Worm (Caenorhabditis elegans): ENCODE results near the gene sra-31.
"Not testable (repeated sequence)": the region's sequence is repeated elsewhere in the genome, so short reads cannot be mapped to it uniquely, and the experiment has no call there.

sra-31 gene

ce11 chrII:6578378-6578777, at the start of gene sra-31:
sra-31 (minus strand) TSS chrII:6578478.
- TF ChIP-seq ceh-9 (tag; optimal IDR thresholded peaks at IDR 0.05), result no peak
- TF ChIP-seq hmg-11 (tag; optimal IDR thresholded peaks at IDR 0.05), result no peak
- no peak for TF ChIP-seq nhr-28 (tag; optimal IDR thresholded peaks at IDR 0.05)
- no peak for TF ChIP-seq nhr-67 (tag; optimal IDR thresholded peaks at IDR 0.05)
- no peak for TF ChIP-seq jun-1 (tag; optimal IDR thresholded peaks at IDR 0.05)
- TF ChIP-seq mml-1 (tag; optimal IDR thresholded peaks at IDR 0.05), result no peak
- no peak for TF ChIP-seq fkh-10 (GFP tag; optimal IDR thresholded peaks at IDR 0.05)
- TF ChIP-seq egl-27 (tag; optimal IDR thresholded peaks at IDR 0.05), result no peak
- TF ChIP-seq elt-1 (tag; optimal IDR thresholded peaks at IDR 0.05), result no peak
- no peak for TF ChIP-seq nhr-237 (tag; optimal IDR thresholded peaks at IDR 0.05)
- no peak for TF ChIP-seq pqm-1 (tag; optimal IDR thresholded peaks at IDR 0.05)
- no peak for TF ChIP-seq ceh-82 (tag; optimal IDR thresholded peaks at IDR 0.05)

ce11 chrII:6627182-6627581, 48.9 kb upstream of the sra-31 start, which contains the start of the genes F54H5.5 and F54H5.2:
F54H5.5 (minus strand) TSS chrII:6627282.
F54H5.2 (plus strand) TSS chrII:6627484.
- TF ChIP-seq ZK546.5, daf-12, egl-27 (tag; optimal IDR thresholded peaks at IDR 0.05): not testable (repeated sequence)

- TF ChIP-seq ama-1 (optimal IDR thresholded peaks at IDR 0.05) (no peak), elt-3 (tag; optimal IDR thresholded peaks at IDR 0.05) (no peak), aly-2 (tag; optimal IDR thresholded peaks at IDR 0.05) (no peak), nhr-43 (tag; optimal IDR thresholded peaks at IDR 0.05; ENCODE audit: poor library complexity, severe bottlenecking) (no peak), ZK546.5 (tag; optimal IDR thresholded peaks at IDR 0.05) (no peak), daf-12 (tag; optimal IDR thresholded peaks at IDR 0.05) (no peak), pqm-1 (tag; optimal IDR thresholded peaks at IDR 0.05) (peak; percentile 30), elt-2 (tag; optimal IDR thresholded peaks at IDR 0.05) (peak; percentile 45), pha-4 (tag; optimal IDR thresholded peaks at IDR 0.05) (peak; percentile 44), nhr-76 (tag; optimal IDR thresholded peaks at IDR 0.05) (no peak), egl-5 (tag; optimal IDR thresholded peaks at IDR 0.05) (no peak), hmg-11 (tag; optimal IDR thresholded peaks at IDR 0.05) (no peak), lin-15B (tag; optimal IDR thresholded peaks at IDR 0.05) (no peak)
These were observed 47.0 kb upstream of the sra-31 start, which contains the start of gene F54H5.14 for ce11 chrII:6625302-6625701. F54H5.14 (minus strand) TSS chrII:6625402.

ce11 chrII:6621886-6622285, 43.6 kb upstream of the sra-31 start, which contains the start of gene F54H5.3:
F54H5.3 (plus strand) TSS chrII:6622186.
- TF ChIP-seq nhr-67 (tag; optimal IDR thresholded peaks at IDR 0.05), result no peak
- no peak for TF ChIP-seq lsy-12 (tag; optimal IDR thresholded peaks at IDR 0.05)
- no peak for TF ChIP-seq lin-15B (tag; optimal IDR thresholded peaks at IDR 0.05)
- TF ChIP-seq ceh-82 (tag; optimal IDR thresholded peaks at IDR 0.05), result no peak
- TF ChIP-seq fos-1 (tag; optimal IDR thresholded peaks at IDR 0.05), result no peak
- TF ChIP-seq pqm-1 (tag; optimal IDR thresholded peaks at IDR 0.05), result no peak
- no peak for TF ChIP-seq nhr-25 (tag; optimal IDR thresholded peaks at IDR 0.05)
- TF ChIP-seq elt-3 (tag; optimal IDR thresholded peaks at IDR 0.05), result no peak
- no peak for TF ChIP-seq nhr-43 (tag; optimal IDR thresholded peaks at IDR 0.05; ENCODE audit: poor library complexity, severe bottlenecking)
- no peak for TF ChIP-seq R02D3.7 (tag; optimal IDR thresholded peaks at IDR 0.05)
- TF ChIP-seq elt-2 (tag; optimal IDR thresholded peaks at IDR 0.05), result no peak
- no peak for TF ChIP-seq daf-12 (tag; optimal IDR thresholded peaks at IDR 0.05)
- TF ChIP-seq ceh-9 (tag; optimal IDR thresholded peaks at IDR 0.05), result no peak
- TF ChIP-seq nhr-76 (tag; optimal IDR thresholded peaks at IDR 0.05), result no peak

ce11 chrII:6619007-6619406, 40.7 kb upstream of the sra-31 start:
- peak; percentile 10 for TF ChIP-seq nhr-25 (tag; optimal IDR thresholded peaks at IDR 0.05)
- TF ChIP-seq nhr-43 (tag; optimal IDR thresholded peaks at IDR 0.05; ENCODE audit: poor library complexity, severe bottlenecking), result peak; percentile 19
- peak in 1 of 3 experiments; percentile 27 for TF ChIP-seq elt-3 (tag; optimal IDR thresholded peaks at IDR 0.05)
- TF ChIP-seq nhr-12 (tag; optimal IDR thresholded peaks at IDR 0.05), result no peak
- TF ChIP-seq eor-1 (tag; optimal IDR thresholded peaks at IDR 0.05), result no peak
- peak; percentile 46 for TF ChIP-seq nhr-23 (tag; optimal IDR thresholded peaks at IDR 0.05)
- TF ChIP-seq ama-1 (optimal IDR thresholded peaks at IDR 0.05), result no peak
- peak; percentile 4 for TF ChIP-seq ceh-28 (tag; optimal IDR thresholded peaks at IDR 0.05)
- TF ChIP-seq hmg-11 (tag; optimal IDR thresholded peaks at IDR 0.05), result no peak

ce11 chrII:6616770-6617169, 38.5 kb upstream of the sra-31 start, which contains the start of gene klf-3:
klf-3 (plus strand) TSS chrII:6616878.
- TF ChIP-seq nhr-11 (tag; optimal IDR thresholded peaks at IDR 0.05), result no peak
- TF ChIP-seq unc-62 (GFP tag; optimal IDR thresholded peaks at IDR 0.05), result no peak
- TF ChIP-seq nhr-25 (tag; optimal IDR thresholded peaks at IDR 0.05), result no peak
- TF ChIP-seq lsy-12 (tag; optimal IDR thresholded peaks at IDR 0.05), result no peak
- no peak for TF ChIP-seq nfya-1 (tag; optimal IDR thresholded peaks at IDR 0.05; ENCODE audit: insufficient read depth)
- TF ChIP-seq zag-1 (tag; optimal IDR thresholded peaks at IDR 0.05), result no peak
- no peak for TF ChIP-seq lin-39 (tag; optimal IDR thresholded peaks at IDR 0.05)
- no peak for TF ChIP-seq sea-2 (GFP tag; optimal IDR thresholded peaks at IDR 0.05)
- TF ChIP-seq ceh-16 (tag; optimal IDR thresholded peaks at IDR 0.05), result no peak
